Fruit fly (Drosophila melanogaster): Measurements from ENCODE around the gene CycJ.

dm6 chr3L:3439598-3439997 lies 26.6 kb upstream of the CycJ start:
- no peak for TF ChIP-seq run (tag; optimal IDR thresholded peaks at IDR 0.05)
- TF ChIP-seq Usf (GFP tag; optimal IDR thresholded peaks at IDR 0.05): no peak
- no peak for TF ChIP-seq CG12769 (tag; optimal IDR thresholded peaks at IDR 0.05)
- TF ChIP-seq onecut (GFP tag; IDR thresholded peaks at IDR 0.05): no peak
- TF ChIP-seq exex (tag; optimal IDR thresholded peaks at IDR 0.05): no peak
- no peak for TF ChIP-seq pita (GFP tag; optimal IDR thresholded peaks at IDR 0.05)
- no peak for TF ChIP-seq Xrp1 (GFP tag; IDR thresholded peaks at IDR 0.05)
- TF ChIP-seq z (GFP tag; IDR thresholded peaks at IDR 0.05): no peak
- no peak for TF ChIP-seq en (GFP tag; optimal IDR thresholded peaks at IDR 0.05)
- TF ChIP-seq ttk (GFP tag; IDR thresholded peaks at IDR 0.05): no peak
